Worm (Caenorhabditis elegans): ENCODE results near the gene fbxa-141.

fbxa-141 gene

ce11 chrX:14556403-14556802 is 43.7 kb upstream of the fbxa-141 start:
- TF ChIP-seq syd-9 (tag; optimal IDR thresholded peaks at IDR 0.05) (no peak), ceh-34 (tag; optimal IDR thresholded peaks at IDR 0.05) (no peak), fkh-6 (tag; optimal IDR thresholded peaks at IDR 0.05) (no peak)

- TF ChIP-seq ceh-2 (tag; optimal IDR thresholded peaks at IDR 0.05) (no peak), pat-9 (tag; optimal IDR thresholded peaks at IDR 0.05) (no peak), fkh-6 (tag; optimal IDR thresholded peaks at IDR 0.05) (no peak), ceh-14 (tag; optimal IDR thresholded peaks at IDR 0.05) (no peak), pag-3 (tag; optimal IDR thresholded peaks at IDR 0.05; ENCODE audit: borderline replicate concordance) (no peak), madf-2 (tag; optimal IDR thresholded peaks at IDR 0.05) (no peak), dve-1 (tag; optimal IDR thresholded peaks at IDR 0.05) (no peak), sox-4 (tag; optimal IDR thresholded peaks at IDR 0.05) (no peak), nhr-232 (tag; optimal IDR thresholded peaks at IDR 0.05) (no peak), ceh-31 (tag; optimal IDR thresholded peaks at IDR 0.05) (no peak), ahr-1 (tag; optimal IDR thresholded peaks at IDR 0.05) (no peak), Y22D7AL.16 (tag; optimal IDR thresholded peaks at IDR 0.05) (no peak), pha-2 (tag; optimal IDR thresholded peaks at IDR 0.05) (no peak), nfya-1 (tag; optimal IDR thresholded peaks at IDR 0.05) (no peak)
Observed at ce11 chrX:14549709-14550199, 37.0 kb upstream of the fbxa-141 start, which contains the start of gene ram-5. ram-5 (plus strand) TSS chrX:14550149.

- TF ChIP-seq pax-1 (tag; optimal IDR thresholded peaks at IDR 0.05), result no peak
- no peak for TF ChIP-seq sdc-2 (tag; optimal IDR thresholded peaks at IDR 0.05)
- no peak for TF ChIP-seq unc-42 (tag; optimal IDR thresholded peaks at IDR 0.05)
- TF ChIP-seq hlh-15 (tag; optimal IDR thresholded peaks at IDR 0.05), result no peak
- no peak for TF ChIP-seq hlh-30 (tag; optimal IDR thresholded peaks at IDR 0.05; ENCODE audit: insufficient read depth)
Observed at ce11 chrX:14545543-14545942, 32.8 kb upstream of the fbxa-141 start, which contains the start of gene enri-2. enri-2 (plus strand) TSS chrX:14545843.

- no peak for TF ChIP-seq K09A11.1 (tag; optimal IDR thresholded peaks at IDR 0.05; ENCODE audit: insufficient read depth)
- no peak for TF ChIP-seq fax-1 (tag; optimal IDR thresholded peaks at IDR 0.05)
Observed at ce11 chrX:14543224-14543623, 30.5 kb upstream of the fbxa-141 start, which contains the start of gene T24C2.3. T24C2.3 (plus strand) TSS chrX:14543524.

ce11 chrX:14541992-14542391 is 29.3 kb upstream of the fbxa-141 start, which contains the start of gene fbxa-81:
fbxa-81 (minus strand) TSS chrX:14542092.
- TF ChIP-seq dve-1 (tag; optimal IDR thresholded peaks at IDR 0.05) (no peak), rnt-1 (tag; optimal IDR thresholded peaks at IDR 0.05) (no peak), T23F11.4 (GFP tag; optimal IDR thresholded peaks at IDR 0.05) (no peak), sox-2 (GFP tag; IDR thresholded peaks at IDR 0.05) (no peak), hlh-30 (tag; optimal IDR thresholded peaks at IDR 0.05; ENCODE audit: insufficient read depth) (no peak), syd-9 (tag; optimal IDR thresholded peaks at IDR 0.05) (no peak), Y22D7AL.16 (tag; optimal IDR thresholded peaks at IDR 0.05) (no peak), tbx-2 (tag; optimal IDR thresholded peaks at IDR 0.05) (no peak), hlh-13 (GFP tag; optimal IDR thresholded peaks at IDR 0.05) (no peak), K02D7.2 (tag; optimal IDR thresholded peaks at IDR 0.05) (no peak), mec-3 (tag; optimal IDR thresholded peaks at IDR 0.05; ENCODE audit: borderline replicate concordance) (no peak), unc-3 (GFP tag; conservative IDR thresholded peaks at IDR 0.05) (no peak), unc-3 (tag; optimal IDR thresholded peaks at IDR 0.05) (no peak), ceh-6 (GFP tag; optimal IDR thresholded peaks at IDR 0.05) (no peak), fax-1 (tag; optimal IDR thresholded peaks at IDR 0.05) (no peak), tbx-7 (tag; optimal IDR thresholded peaks at IDR 0.05) (no peak), pag-3 (tag; optimal IDR thresholded peaks at IDR 0.05; ENCODE audit: borderline replicate concordance) (no peak), odd-2 (tag; optimal IDR thresholded peaks at IDR 0.05) (no peak)
